Worm (Caenorhabditis elegans) whole organism, young adult: Measurements from ENCODE around the gene rpi-2.

Experiments used
- F57C9.4 ChIP-seq: sonication (generic microtip); optimal IDR thresholded peaks from 2 replicates; lab custom pipeline; 2017; ENCODE audit warnings: mild to moderate bottlenecking, missing genetic modification characterization, missing compliant biosample characterization
- K12H6.12 ChIP-seq: fragments of 200-800 bp; sonication (Bioruptor generic); optimal IDR thresholded peaks from 2 replicates; lab custom pipeline; 2018; ENCODE audit warnings: mild to moderate bottlenecking, missing genetic modification characterization, missing compliant biosample characterization
- Y53F4B.3 ChIP-seq: fragments of 200-800 bp; sonication (Bioruptor generic); IDR thresholded peaks from 2 replicates; pipeline ENCODE4 v1.3.6; 2022; ENCODE audit warnings: missing genetic modification reagents, missing genetic modification characterization, missing compliant biosample characterization
- ama-1 ChIP-seq, 3 experiments: fragments of 150-350 bp in 1 of 3; sonication (generic microtip) in 2 of 3; optimal IDR thresholded peaks; 2 replicates each; lab custom pipeline; 2014 to 2018; ENCODE audit warnings: missing biosample characterization in 2 of 3, missing genetic modification characterization in 2 of 3, missing genetic modification reagents in 2 of 3
- athp-1 ChIP-seq: sonication (generic microtip); optimal IDR thresholded peaks from 2 replicates; lab custom pipeline; 2017; ENCODE audit warnings: mild to moderate bottlenecking, missing genetic modification characterization, missing compliant biosample characterization
- ceh-91 ChIP-seq: fragments of 200-800 bp; sonication (Bioruptor generic); IDR thresholded peaks from 2 replicates; pipeline ENCODE4 v1.3.6; 2022; ENCODE audit warnings: missing genetic modification reagents, missing genetic modification characterization, missing compliant biosample characterization
- lin-35 ChIP-seq, 3 experiments: fragments of 150-350 bp in 2 of 3; sonication (generic microtip) in 1 of 3; optimal IDR thresholded peaks; 2 replicates each; lab custom pipeline; 2014 to 2018; ENCODE audit warnings: missing biosample characterization in 3 of 3, missing genetic modification characterization in 3 of 3, missing genetic modification reagents in 3 of 3
- madf-10 ChIP-seq: sonication (generic microtip); optimal IDR thresholded peaks from 2 replicates; lab custom pipeline; 2016; ENCODE audit warnings: mild to moderate bottlenecking, missing genetic modification characterization, missing compliant biosample characterization
- nfya-1 ChIP-seq: sonication (generic microtip); optimal IDR thresholded peaks from 2 replicates; lab custom pipeline; 2017; ENCODE audit warnings: antibody characterized with exemption, missing compliant biosample characterization, missing genetic modification characterization, borderline replicate concordance; ENCODE audit not compliant: insufficient read depth
- pha-4 ChIP-seq: fragments of 150-350 bp; sonication (generic microtip); optimal IDR thresholded peaks from 2 replicates; lab custom pipeline; 2014; ENCODE audit warnings: missing biosample characterization, missing genetic modification reagents, missing genetic modification characterization
- rpc-1 ChIP-seq, 2 experiments: fragments of 150-350 bp in 1 of 2; sonication (generic microtip) in 1 of 2; optimal IDR thresholded peaks; 2 replicates each; lab custom pipeline; 2014 to 2018; ENCODE audit warnings: missing biosample characterization in 1 of 2, missing genetic modification characterization in 1 of 2, missing genetic modification reagents in 1 of 2, missing genotype in 1 of 2
- unc-130 ChIP-seq: sonication (generic microtip); optimal IDR thresholded peaks from 2 replicates; lab custom pipeline; 2016; ENCODE audit warnings: missing genetic modification reagents, missing genetic modification characterization, missing compliant biosample characterization
- unc-62 ChIP-seq: fragments of 150-350 bp; optimal IDR thresholded peaks from 2 replicates; lab custom pipeline; 2014; ENCODE audit warnings: missing biosample characterization, missing genetic modification reagents, missing genetic modification characterization
- ztf-22 ChIP-seq: fragments of 200-800 bp; sonication (Bioruptor generic); optimal IDR thresholded peaks from 2 replicates; lab custom pipeline; 2018; ENCODE audit warnings: mild to moderate bottlenecking, missing genetic modification characterization, moderate library complexity, missing compliant biosample characterization

DNA sequence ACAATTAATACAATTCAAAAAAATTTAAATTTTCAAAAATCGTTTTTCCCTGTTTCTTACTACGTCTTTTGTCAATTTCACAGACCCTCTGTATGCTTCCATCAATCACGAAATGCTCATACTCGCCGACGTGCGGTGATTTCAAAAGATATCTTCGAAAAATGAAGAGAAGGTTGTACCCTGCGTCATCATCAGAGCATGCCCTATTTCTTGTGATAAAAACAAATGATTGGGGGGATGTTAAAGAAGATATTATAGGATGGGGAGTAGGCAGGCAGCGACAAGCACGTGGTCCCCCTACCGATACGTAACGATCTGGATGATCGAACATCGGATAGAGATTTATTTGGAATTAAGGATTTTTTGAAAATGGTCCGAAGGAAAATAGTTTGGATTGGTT lies 47.5 kb downstream of the rpi-2 start:
- TF ChIP-seq F57C9.4 (tag; lab: Kevin White, UChicago) (no peak), unc-62 (GFP tag; lab: Kevin White, UChicago) (no peak), athp-1 (tag; lab: Kevin White, UChicago) (no peak), ama-1 (optimal IDR thresholded peaks at IDR 0.05; lab: Kevin White, UChicago) (no peak), ama-1 (GFP tag; optimal IDR thresholded peaks at IDR 0.05; lab: Kevin White, UChicago) (no peak), nfya-1 (tag; lab: Kevin White, UChicago) (no peak), madf-10 (no peak), Y53F4B.3 (GFP tag; lab: Robert Waterston, UW) (no peak), unc-130 (GFP tag; lab: Kevin White, UChicago) (no peak), rpc-1 (optimal IDR thresholded peaks at IDR 0.05; lab: Kevin White, UChicago) (no peak), rpc-1 (tag; optimal IDR thresholded peaks at IDR 0.05; lab: Kevin White, UChicago) (no peak), ztf-22 (no peak), ceh-91 (GFP tag; lab: Robert Waterston, UW) (no peak), lin-35 (GFP tag; optimal IDR thresholded peaks at IDR 0.05; lab: Kevin White, UChicago) (no peak), K12H6.12 (tag; lab: Kevin White, UChicago) (no peak), pha-4 (tag; lab: Kevin White, UChicago) (no peak)
